Worm (Caenorhabditis elegans): ENCODE results near the gene his-4.

- no peak for TF ChIP-seq nhr-11 (tag; optimal IDR thresholded peaks at IDR 0.05)
- TF ChIP-seq pax-1 (tag; optimal IDR thresholded peaks at IDR 0.05): no peak
- TF ChIP-seq pha-2 (tag; optimal IDR thresholded peaks at IDR 0.05): no peak
Measured at ce11 chrV:16061993-16062392, 21.7 kb upstream of the his-4 start, which contains the start of gene fbxa-100.
